Fruit fly (Drosophila melanogaster) whole organism, wandering third instar larva: ENCODE results near the gene Drsl3.

Source experiments
- CG32264 ChIP-seq: fragments of 200-800 bp; sonication (Bioruptor generic); optimal IDR thresholded peaks from 2 replicates; lab custom pipeline; 2016; ENCODE audit warnings: missing biosample characterization, missing genetic modification characterization
- CG9705 ChIP-seq: fragments of 200-800 bp; sonication (Bioruptor generic); optimal IDR thresholded peaks from 2 replicates; lab custom pipeline; 2018; ENCODE audit warnings: missing biosample characterization, mild to moderate bottlenecking, missing genetic modification characterization
- Dfd ChIP-seq: fragments of >200 bp; optimal IDR thresholded peaks from 2 replicates; lab custom pipeline; 2017; ENCODE audit warnings: missing biosample characterization, missing genetic modification characterization
- Dif ChIP-seq: fragments of 200-275, 200-300 bp; sonication (Bioruptor generic); optimal IDR thresholded peaks from 2 replicates; lab custom pipeline; 2018; ENCODE audit warnings: missing biosample characterization, missing genetic modification characterization; ENCODE audit not compliant: partially characterized antibody
- GATAd ChIP-seq: sonication (Bioruptor generic); optimal IDR thresholded peaks from 2 replicates; lab custom pipeline; 2016; ENCODE audit warnings: missing biosample characterization, missing genetic modification characterization
- HLH106 ChIP-seq: fragments of 200-800 bp; optimal IDR thresholded peaks from 3 replicates; lab custom pipeline; 2019; ENCODE audit warnings: missing biosample characterization, mild to moderate bottlenecking, missing genetic modification characterization, moderate library complexity
- Hnf4 ChIP-seq: fragments of 200-800 bp; sonication (Bioruptor generic); optimal IDR thresholded peaks from 2 replicates; lab custom pipeline; 2016; ENCODE audit warnings: missing biosample characterization, mild to moderate bottlenecking, missing genetic modification characterization
- Hr78 ChIP-seq: fragments of >200 bp; optimal IDR thresholded peaks from 2 replicates; lab custom pipeline; 2017; ENCODE audit warnings: missing biosample characterization, missing genetic modification characterization
- Hr83 ChIP-seq: fragments of 200-300 bp; sonication (Bioruptor generic); optimal IDR thresholded peaks from 2 replicates; lab custom pipeline; 2016; ENCODE audit warnings: missing biosample characterization, mild to moderate bottlenecking, missing genetic modification characterization, moderate library complexity; ENCODE audit not compliant: poor library complexity, severe bottlenecking
- Jra ChIP-seq: sonication (Bioruptor generic); optimal IDR thresholded peaks from 2 replicates; lab custom pipeline; 2016; ENCODE audit warnings: missing biosample characterization, missing genetic modification characterization
- Mio ChIP-seq: sonication (Bioruptor generic); optimal IDR thresholded peaks from 2 replicates; lab custom pipeline; 2016; ENCODE audit warnings: missing biosample characterization, missing genetic modification characterization
- Myc ChIP-seq: fragments of >200 bp; optimal IDR thresholded peaks from 2 replicates; lab custom pipeline; 2017
- N ChIP-seq: fragments of >200 bp; optimal IDR thresholded peaks from 2 replicates; lab custom pipeline; 2018; ENCODE audit warnings: missing biosample characterization, missing external identifiers, missing genetic modification characterization
- OdsH ChIP-seq: fragments of 200-800 bp; sonication (Bioruptor generic); optimal IDR thresholded peaks from 2 replicates; lab custom pipeline; 2016; ENCODE audit warnings: missing biosample characterization, mild to moderate bottlenecking, missing genetic modification characterization
- Rel ChIP-seq, 2 experiments: fragments of 200-800 bp; sonication (Bioruptor generic) in 1 of 2; optimal IDR thresholded peaks; 2 replicates in 1 of 2; 3 replicates in 1 of 2; lab custom pipeline; 2016 to 2019; ENCODE audit warnings: mild to moderate bottlenecking in 2 of 2, missing biosample characterization in 2 of 2, missing genetic modification characterization in 2 of 2, moderate library complexity in 1 of 2
- Sp1 ChIP-seq: fragments of 200-800 bp; sonication (Bioruptor generic); optimal IDR thresholded peaks from 3 replicates; lab custom pipeline; 2019; ENCODE audit warnings: missing biosample characterization, mild to moderate bottlenecking, missing genetic modification characterization, moderate library complexity
- Vsx2 ChIP-seq: fragments of 200-300, 225-300 bp; sonication (Bioruptor generic); optimal IDR thresholded peaks from 2 replicates; lab custom pipeline; 2018; ENCODE audit warnings: missing biosample characterization, missing genetic modification characterization; ENCODE audit not compliant: partially characterized antibody
- br ChIP-seq: fragments of 200-800 bp; sonication (Bioruptor generic); optimal IDR thresholded peaks from 2 replicates; lab custom pipeline; 2016; ENCODE audit warnings: missing biosample characterization, missing genetic modification characterization
- brk ChIP-seq: fragments of 200-800 bp; sonication (Bioruptor generic); optimal IDR thresholded peaks from 2 replicates; lab custom pipeline; 2016; ENCODE audit warnings: missing biosample characterization, mild to moderate bottlenecking, missing genetic modification characterization
- dl ChIP-seq, 2 experiments: fragments of 175-275, 200-275 bp in 1 of 2; fragments of 200-275 bp in 1 of 2; sonication (Bioruptor generic); optimal IDR thresholded peaks; lab custom pipeline; 2018; ENCODE audit warnings: mild to moderate bottlenecking in 2 of 2, missing biosample characterization in 2 of 2, missing genetic modification characterization in 2 of 2, moderate library complexity in 2 of 2; ENCODE audit not compliant: partially characterized antibody in 2 of 2, insufficient read depth in 1 of 2
- dsf ChIP-seq: sonication (Bioruptor generic); optimal IDR thresholded peaks from 2 replicates; lab custom pipeline; 2016; ENCODE audit warnings: missing biosample characterization, missing genetic modification characterization, borderline replicate concordance
- ey ChIP-seq: fragments of 200-800 bp; sonication (Bioruptor generic); optimal IDR thresholded peaks from 2 replicates; lab custom pipeline; 2016; ENCODE audit warnings: missing biosample characterization, missing genetic modification characterization
- foxo ChIP-seq, 2 experiments: fragments of 200-800 bp; sonication (Bioruptor generic); optimal IDR thresholded peaks; 2 replicates in 1 of 2; 3 replicates in 1 of 2; lab custom pipeline; 2016 to 2017; ENCODE audit warnings: missing biosample characterization in 2 of 2, missing genetic modification characterization in 2 of 2
- fru ChIP-seq: fragments of 200-800 bp; sonication (Bioruptor generic); optimal IDR thresholded peaks from 3 replicates; lab custom pipeline; 2016; ENCODE audit warnings: missing biosample characterization, mild to moderate bottlenecking, missing genetic modification characterization
- h ChIP-seq: fragments of 200-800 bp; sonication (Bioruptor generic); optimal IDR thresholded peaks from 3 replicates; lab custom pipeline; 2016; ENCODE audit warnings: missing biosample characterization, mild to moderate bottlenecking, missing genetic modification characterization
- jim ChIP-seq: fragments of 175-275, 200-325 bp; sonication (Bioruptor generic); optimal IDR thresholded peaks from 2 replicates; lab custom pipeline; 2016; ENCODE audit warnings: missing biosample characterization, mild to moderate bottlenecking, missing genetic modification characterization
- lola ChIP-seq: fragments of >200 bp; optimal IDR thresholded peaks from 2 replicates; lab custom pipeline; 2017; ENCODE audit warnings: missing biosample characterization, missing genetic modification characterization
- pan ChIP-seq: fragments of >200 bp; optimal IDR thresholded peaks from 2 replicates; lab custom pipeline; 2017
- psq ChIP-seq: fragments of 200-800 bp; sonication (Bioruptor generic); optimal IDR thresholded peaks from 3 replicates; lab custom pipeline; 2017; ENCODE audit warnings: missing biosample characterization, mild to moderate bottlenecking, missing genetic modification characterization, moderate library complexity
- rgr ChIP-seq: fragments of 200-800 bp; sonication (Bioruptor generic); optimal IDR thresholded peaks from 3 replicates; lab custom pipeline; 2016; ENCODE audit warnings: missing biosample characterization, mild to moderate bottlenecking, missing genetic modification characterization
- sage ChIP-seq: fragments of 200-800 bp; sonication (Bioruptor generic); optimal IDR thresholded peaks from 2 replicates; lab custom pipeline; 2016; ENCODE audit warnings: missing biosample characterization, mild to moderate bottlenecking, missing genetic modification characterization
- sv ChIP-seq: fragments of 200-800 bp; sonication (Bioruptor generic); optimal IDR thresholded peaks from 3 replicates; lab custom pipeline; 2016; ENCODE audit warnings: missing biosample characterization, missing genetic modification characterization
- woc ChIP-seq: sonication (Bioruptor generic); optimal IDR thresholded peaks from 2 replicates; lab custom pipeline; 2016; ENCODE audit warnings: missing biosample characterization, mild to moderate bottlenecking, missing genetic modification characterization

The Drsl3 gene

dm6 chr3L:3319992-3320732, 5.4 kb downstream of the Drsl3 start:
- no peak for TF ChIP-seq psq
- no peak for TF ChIP-seq Mio (GFP tag; lab: Kevin White, UChicago)
- TF ChIP-seq Sp1 (GFP tag; lab: Kevin White, UChicago): peak; percentile 1
- peak; percentile 1 for TF ChIP-seq Jra (GFP tag; lab: Kevin White, UChicago)
- no peak for TF ChIP-seq dl (GFP tag; optimal IDR thresholded peaks at IDR 0.05; lab: Kevin White, UChicago; ENCODE audit: insufficient read depth in 1 of 2, partially characterized antibody in 2 of 2)
- peak; percentile 28 for TF ChIP-seq br (GFP tag; lab: Kevin White, UChicago)
- no peak for TF ChIP-seq Hnf4
- no peak for TF ChIP-seq N (GFP tag; lab: Kevin White, UChicago)
- TF ChIP-seq foxo (GFP tag; optimal IDR thresholded peaks at IDR 0.05; lab: Kevin White, UChicago): peak in 1 of 2 experiments; percentile 5
- no peak for TF ChIP-seq CG32264 (GFP tag; lab: Kevin White, UChicago)
- peak; percentile 29 for TF ChIP-seq rgr (GFP tag; lab: Kevin White, UChicago)
- TF ChIP-seq Rel (GFP tag; optimal IDR thresholded peaks at IDR 0.05; lab: Kevin White, UChicago): no peak
- TF ChIP-seq Rel (tag; optimal IDR thresholded peaks at IDR 0.05; lab: Kevin White, UChicago): peak; percentile 87
- TF ChIP-seq, all 38 proteins: peak for 6

- no peak for TF ChIP-seq woc
- TF ChIP-seq CG9705 (GFP tag; lab: Kevin White, UChicago): no peak
- TF ChIP-seq lola (GFP tag; lab: Kevin White, UChicago): no peak
- no peak for TF ChIP-seq Jra (GFP tag; lab: Kevin White, UChicago)
- TF ChIP-seq HLH106 (tag; lab: Kevin White, UChicago): no peak
- TF ChIP-seq Hr83 (GFP tag; lab: Kevin White, UChicago): no peak
- TF ChIP-seq Myc (lab: Kevin White, UChicago): no peak
- TF ChIP-seq psq: no peak
- no peak for TF ChIP-seq sv (GFP tag; lab: Kevin White, UChicago)
- TF ChIP-seq rgr (GFP tag; lab: Kevin White, UChicago): no peak
- no peak for TF ChIP-seq Dif (GFP tag; lab: Kevin White, UChicago)
- TF ChIP-seq Rel (GFP tag; optimal IDR thresholded peaks at IDR 0.05; lab: Kevin White, UChicago): no peak
- no peak for TF ChIP-seq Rel (tag; optimal IDR thresholded peaks at IDR 0.05; lab: Kevin White, UChicago)
- no peak for TF ChIP-seq Sp1 (GFP tag; lab: Kevin White, UChicago)
- no peak for TF ChIP-seq fru (GFP tag; lab: Kevin White, UChicago)
- no peak for TF ChIP-seq dl (GFP tag; optimal IDR thresholded peaks at IDR 0.05; lab: Kevin White, UChicago; ENCODE audit: insufficient read depth in 1 of 2, partially characterized antibody in 2 of 2)
- TF ChIP-seq GATAd: no peak
- no peak for TF ChIP-seq OdsH (GFP tag; lab: Kevin White, UChicago)
- TF ChIP-seq sage: no peak
Measured at dm6 chr3L:3325597-3325924, 10.8 kb downstream of the Drsl3 start.

- TF ChIP-seq brk (GFP tag; lab: Kevin White, UChicago): no peak
- TF ChIP-seq HLH106 (tag; lab: Kevin White, UChicago): peak; percentile 59
- peak; percentile 73 for TF ChIP-seq Hr83 (GFP tag; lab: Kevin White, UChicago)
- no peak for TF ChIP-seq jim
- no peak for TF ChIP-seq CG32264 (GFP tag; lab: Kevin White, UChicago)
- peak in 1 of 2 experiments; percentile 68 for TF ChIP-seq foxo (GFP tag; optimal IDR thresholded peaks at IDR 0.05; lab: Kevin White, UChicago)
- peak; percentile 37 for TF ChIP-seq psq
- peak; percentile 76 for TF ChIP-seq Myc (lab: Kevin White, UChicago)
- no peak for TF ChIP-seq Vsx2
- no peak for TF ChIP-seq GATAd
- TF ChIP-seq Dfd (GFP tag; lab: Kevin White, UChicago): no peak
- TF ChIP-seq woc: no peak
- TF ChIP-seq h (GFP tag; lab: Kevin White, UChicago): peak; percentile 66
- TF ChIP-seq dsf: no peak
- no peak for TF ChIP-seq Mio (GFP tag; lab: Kevin White, UChicago)
- TF ChIP-seq sv (GFP tag; lab: Kevin White, UChicago): peak; percentile 25
- TF ChIP-seq br (GFP tag; lab: Kevin White, UChicago): peak; percentile 32
- no peak for TF ChIP-seq OdsH (GFP tag; lab: Kevin White, UChicago)
- TF ChIP-seq Hr78: no peak
- peak; percentile 56 for TF ChIP-seq CG9705 (GFP tag; lab: Kevin White, UChicago)
- no peak for TF ChIP-seq N (GFP tag; lab: Kevin White, UChicago)
- no peak for TF ChIP-seq Rel (GFP tag; optimal IDR thresholded peaks at IDR 0.05; lab: Kevin White, UChicago)
- peak; percentile 70 for TF ChIP-seq Rel (tag; optimal IDR thresholded peaks at IDR 0.05; lab: Kevin White, UChicago)
- TF ChIP-seq Dif (GFP tag; lab: Kevin White, UChicago): no peak
- peak; percentile 47 for TF ChIP-seq Sp1 (GFP tag; lab: Kevin White, UChicago)
- TF ChIP-seq Hnf4: peak; percentile 78
- no peak for TF ChIP-seq pan (lab: Kevin White, UChicago)
- TF ChIP-seq ey (GFP tag; lab: Kevin White, UChicago): peak; percentile 57
- peak; percentile 35 for TF ChIP-seq fru (GFP tag; lab: Kevin White, UChicago)
- peak; percentile 43 for TF ChIP-seq rgr (GFP tag; lab: Kevin White, UChicago)
Measured at dm6 chr3L:3325925-3326903, 11.4 kb downstream of the Drsl3 start, which contains the start of gene Gtpx. Gene Gtpx, plus strand, starts transcription at chr3L:3326265.
